Fruit fly (Drosophila melanogaster): ENCODE results near the gene CG12065.

CG12065 gene

DNA sequence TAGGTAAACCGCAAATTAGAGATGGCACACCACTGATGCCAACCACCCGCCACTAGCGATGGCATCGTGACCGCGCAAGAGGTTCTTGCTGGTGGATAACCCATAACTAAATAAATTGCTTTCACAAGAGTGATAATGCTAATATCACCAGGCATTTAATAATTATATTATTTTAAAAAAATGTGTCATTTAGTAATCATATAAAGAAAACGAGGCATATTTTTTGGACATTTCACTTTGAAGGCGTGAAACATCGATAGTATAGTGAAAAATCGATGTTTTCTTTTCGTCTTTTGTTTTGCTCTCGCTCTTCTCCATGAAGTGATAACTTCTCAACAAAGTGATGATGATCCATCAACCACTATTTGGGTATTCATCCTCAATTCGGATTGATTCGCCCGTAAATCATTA is 15.3 kb upstream of the CG12065 start, which contains the start of gene IntS4 (continued):
- TF ChIP-seq ewg (GFP tag; optimal IDR thresholded peaks at IDR 0.05), result no peak
- no peak for TF ChIP-seq dan (GFP tag; IDR thresholded peaks at IDR 0.05)
- no peak for TF ChIP-seq Eip74EF (GFP tag; optimal IDR thresholded peaks at IDR 0.05)
- peak; percentile 39 for TF ChIP-seq CG6683 (GFP tag; optimal IDR thresholded peaks at IDR 0.05)
- TF ChIP-seq CG30020 (tag; optimal IDR thresholded peaks at IDR 0.05), result peak; percentile 63
- TF ChIP-seq pum (GFP tag; optimal IDR thresholded peaks at IDR 0.05), result peak; percentile 8
- TF ChIP-seq hth (optimal IDR thresholded peaks at IDR 0.05), result no peak
- TF ChIP-seq Opbp (GFP tag; IDR thresholded peaks at IDR 0.05; ENCODE audit: partially characterized antibody), result peak; percentile 87
- peak; percentile 14 for TF ChIP-seq pho (GFP tag; optimal IDR thresholded peaks at IDR 0.05)
- no peak for TF ChIP-seq Ravus (GFP tag; IDR thresholded peaks at IDR 0.05)
- TF ChIP-seq CG17829 (tag; optimal IDR thresholded peaks at IDR 0.05), result peak; percentile 78
- TF ChIP-seq pita (GFP tag; optimal IDR thresholded peaks at IDR 0.05), result no peak
- TF ChIP-seq CG17912 (GFP tag; optimal IDR thresholded peaks at IDR 0.05), result no peak
- no peak for TF ChIP-seq CG3065 (GFP tag; optimal IDR thresholded peaks at IDR 0.05)
- no peak for TF ChIP-seq z (GFP tag; IDR thresholded peaks at IDR 0.05)
- no peak for TF ChIP-seq CG8765 (GFP tag; IDR thresholded peaks at IDR 0.05)
- TF ChIP-seq Awh (GFP tag; IDR thresholded peaks at IDR 0.05), result no peak
- TF ChIP-seq CG1024 (GFP tag; IDR thresholded peaks at IDR 0.05), result peak; percentile 43; the same call in 1 of the 2 replicates
- peak; percentile 40; the same call in 1 of the 2 replicates for TF ChIP-seq seq (GFP tag; IDR thresholded peaks at IDR 0.05)
- peak; percentile 37 for TF ChIP-seq CG4820 (GFP tag; optimal IDR thresholded peaks at IDR 0.05)
- no peak for TF ChIP-seq eve (GFP tag; optimal IDR thresholded peaks at IDR 0.05)
- peak; percentile 98 for TF ChIP-seq psq (GFP tag; optimal IDR thresholded peaks at IDR 0.05)
- peak; percentile 5 for TF ChIP-seq CG2202 (tag; optimal IDR thresholded peaks at IDR 0.05)
- TF ChIP-seq CG10209 (GFP tag; optimal IDR thresholded peaks at IDR 0.05), result peak; percentile 53
- peak; percentile 24 for TF ChIP-seq CG15011 (GFP tag; optimal IDR thresholded peaks at IDR 0.05)
- no peak for TF ChIP-seq CG32767 (GFP tag; IDR thresholded peaks at IDR 0.05)
- no peak for TF ChIP-seq CG1529 (GFP tag; optimal IDR thresholded peaks at IDR 0.05)
- TF ChIP-seq gcm2 (GFP tag; optimal IDR thresholded peaks at IDR 0.05), result peak; percentile 50
- no peak for TF ChIP-seq otp (GFP tag; IDR thresholded peaks at IDR 0.05)
- TF ChIP-seq CG18011 (GFP tag; optimal IDR thresholded peaks at IDR 0.05), result peak; percentile 1
- TF ChIP-seq CG13424 (tag; optimal IDR thresholded peaks at IDR 0.05), result peak; percentile 76
- TF ChIP-seq oc (tag; optimal IDR thresholded peaks at IDR 0.05), result no peak
- TF ChIP-seq CG2199 (GFP tag; IDR thresholded peaks at IDR 0.05), result no peak
- TF ChIP-seq CG12744 (GFP tag; optimal IDR thresholded peaks at IDR 0.05), result no peak
- peak; percentile 76 for TF ChIP-seq ind (GFP tag; optimal IDR thresholded peaks at IDR 0.05)
- no peak for TF ChIP-seq so (GFP tag; IDR thresholded peaks at IDR 0.05)
- no peak for TF ChIP-seq CG6765 (GFP tag; optimal IDR thresholded peaks at IDR 0.05)
- TF ChIP-seq yki (optimal IDR thresholded peaks at IDR 0.05), result no peak
- peak; percentile 78 for TF ChIP-seq Ptx1 (GFP tag; IDR thresholded peaks at IDR 0.05)
- peak; percentile 94 for TF ChIP-seq inv (GFP tag; IDR thresholded peaks at IDR 0.05; ENCODE audit: partially characterized antibody)
- peak; percentile 42 for TF ChIP-seq CG13123 (GFP tag; optimal IDR thresholded peaks at IDR 0.05)
- peak; percentile 8 for TF ChIP-seq CHES-1-like (GFP tag; optimal IDR thresholded peaks at IDR 0.05)
- TF ChIP-seq CG4404 (GFP tag; IDR thresholded peaks at IDR 0.05), result peak; percentile 58
- TF ChIP-seq CG9797 (GFP tag; optimal IDR thresholded peaks at IDR 0.05), result peak; percentile 50
- no peak for TF ChIP-seq cad (GFP tag; optimal IDR thresholded peaks at IDR 0.05)
- TF ChIP-seq CG6175 (GFP tag; IDR thresholded peaks at IDR 0.05), result no peak
- TF ChIP-seq CG12236 (GFP tag; optimal IDR thresholded peaks at IDR 0.05), result no peak
- TF ChIP-seq CG8290 (GFP tag; optimal IDR thresholded peaks at IDR 0.05), result peak; percentile 62
- peak; percentile 11 to 57 for TF ChIP-seq CG8290 (tag; optimal IDR thresholded peaks at IDR 0.05)
- TF ChIP-seq CG34422 (GFP tag; IDR thresholded peaks at IDR 0.05), result peak; percentile 41; the same call in 1 of the 3 replicates
- peak; percentile 61 for TF ChIP-seq CG15601 (tag; optimal IDR thresholded peaks at IDR 0.05)
- TF ChIP-seq wek (GFP tag; optimal IDR thresholded peaks at IDR 0.05), result no peak
- TF ChIP-seq Poxn (GFP tag; IDR thresholded peaks at IDR 0.05), result peak; percentile 26; the same call in 1 of the 2 replicates

Measured in whole organism, embryonic.